Fruit fly (Drosophila melanogaster) whole organism, embryonic: ENCODE results near the gene CG17650.

Source experiments
- Antp ChIP-seq: fragments of 200-800 bp; sonication (Bioruptor generic); optimal IDR thresholded peaks from 3 replicates; lab custom pipeline; 2016; ENCODE audit warnings: missing biosample characterization, missing genetic modification characterization
- Asciz ChIP-seq: fragments of 200-800 bp; sonication (Bioruptor generic); optimal IDR thresholded peaks from 2 replicates; lab custom pipeline; 2017; ENCODE audit warnings: missing biosample characterization, mild to moderate bottlenecking, missing genetic modification characterization, missing genetic modification reagents
- B-H2 ChIP-seq: fragments of 200-800 bp; sonication (Bioruptor generic); optimal IDR thresholded peaks from 2 replicates; lab custom pipeline; 2018; ENCODE audit warnings: missing biosample characterization, mild to moderate bottlenecking, missing genetic modification characterization
- CG11456 ChIP-seq: fragments of 200-800 bp; sonication (Bioruptor generic); IDR thresholded peaks from 3 replicates; pipeline ENCODE4 v1.3.6; 2022; ENCODE audit warnings: missing biosample characterization, missing genetic modification characterization
- CG11696 ChIP-seq: fragments of 200-800 bp; sonication (Bioruptor generic); IDR thresholded peaks from 2 replicates; pipeline ENCODE4 v1.3.6; 2022; ENCODE audit warnings: missing biosample characterization, missing genetic modification characterization
- CG12236 ChIP-seq: fragments of 200-800 bp; sonication (Bioruptor generic); optimal IDR thresholded peaks from 2 replicates; lab custom pipeline; 2016; ENCODE audit warnings: missing biosample characterization, missing genetic modification characterization
- CG13424 ChIP-seq: fragments of 200-800 bp; sonication (Bioruptor generic); optimal IDR thresholded peaks from 2 replicates; lab custom pipeline; 2019; ENCODE audit warnings: missing biosample characterization, mild to moderate bottlenecking, missing genetic modification characterization, moderate library complexity
- CG15011 ChIP-seq: fragments of 200-800 bp; sonication (Bioruptor generic); optimal IDR thresholded peaks from 3 replicates; lab custom pipeline; 2018; ENCODE audit warnings: missing biosample characterization, mild to moderate bottlenecking, missing genetic modification characterization
- CG15073 ChIP-seq: fragments of 200-800 bp; sonication (Bioruptor generic); optimal IDR thresholded peaks from 2 replicates; lab custom pipeline; 2016; ENCODE audit warnings: missing biosample characterization, missing genetic modification characterization
- CG15269 ChIP-seq: fragments of 200-800 bp; sonication (Bioruptor generic); optimal IDR thresholded peaks from 2 replicates; lab custom pipeline; 2018; ENCODE audit warnings: missing biosample characterization, mild to moderate bottlenecking, missing genetic modification characterization, moderate library complexity
- CG1603 ChIP-seq: fragments of 200-800 bp; sonication (Bioruptor generic); optimal IDR thresholded peaks from 2 replicates; lab custom pipeline; 2019; ENCODE audit warnings: missing biosample characterization, mild to moderate bottlenecking, missing genetic modification characterization, moderate library complexity
- CG1647 ChIP-seq: fragments of 200-800 bp; sonication (Bioruptor generic); optimal IDR thresholded peaks from 3 replicates; lab custom pipeline; 2016; ENCODE audit warnings: missing biosample characterization, missing genetic modification characterization
- CG16815 ChIP-seq: fragments of 200-800 bp; sonication (Bioruptor generic); optimal IDR thresholded peaks from 3 replicates; lab custom pipeline; 2017; ENCODE audit warnings: missing biosample characterization, mild to moderate bottlenecking, missing genetic modification characterization
- CG30020 ChIP-seq: fragments of 200-800 bp; optimal IDR thresholded peaks from 2 replicates; lab custom pipeline; 2019; ENCODE audit warnings: missing biosample characterization, mild to moderate bottlenecking, missing genetic modification characterization, moderate library complexity
- CG30403 ChIP-seq: fragments of 200-800 bp; sonication (Bioruptor generic); optimal IDR thresholded peaks from 3 replicates; lab custom pipeline; 2016; ENCODE audit warnings: missing biosample characterization, missing genetic modification characterization
- CG30431 ChIP-seq: fragments of 200-800 bp; sonication (Bioruptor generic); optimal IDR thresholded peaks from 2 replicates; lab custom pipeline; 2017; ENCODE audit warnings: missing biosample characterization, missing genetic modification characterization
- CG31441 ChIP-seq: fragments of 200-800 bp; sonication (Bioruptor generic); IDR thresholded peaks from 2 replicates; pipeline ENCODE4 v1.3.6; 2022; ENCODE audit warnings: missing biosample characterization, missing genetic modification characterization
- CG43689 ChIP-seq: fragments of 200-800 bp; sonication (Bioruptor generic); IDR thresholded peaks from 2 replicates; pipeline ENCODE4 v1.3.6; 2022; ENCODE audit warnings: missing biosample characterization, missing genetic modification characterization
- CG9609 ChIP-seq: fragments of 200-800 bp; sonication (Bioruptor generic); optimal IDR thresholded peaks from 3 replicates; lab custom pipeline; 2016; ENCODE audit warnings: missing biosample characterization, missing genetic modification characterization
- Camta ChIP-seq: fragments of 200-800 bp; sonication (Bioruptor generic); optimal IDR thresholded peaks from 2 replicates; lab custom pipeline; 2016; ENCODE audit warnings: missing biosample characterization, missing genetic modification characterization
- CoRest ChIP-seq: fragments of 200-800 bp; sonication (Bioruptor generic); optimal IDR thresholded peaks from 3 replicates; lab custom pipeline; 2018; ENCODE audit warnings: missing biosample characterization, mild to moderate bottlenecking, missing genetic modification characterization, moderate library complexity
- H2.0 ChIP-seq: fragments of 200-800 bp; sonication (Bioruptor generic); IDR thresholded peaks from 2 replicates; pipeline ENCODE4 v1.3.6; 2022; ENCODE audit warnings: missing biosample characterization, missing genetic modification characterization
- Hand ChIP-seq: fragments of 200-800 bp; sonication (Bioruptor generic); optimal IDR thresholded peaks from 2 replicates; lab custom pipeline; 2017; ENCODE audit warnings: mild to moderate bottlenecking, missing biosample characterization, missing genetic modification reagents, missing genetic modification characterization
- Hsf ChIP-seq: fragments of 200-800 bp; sonication (Bioruptor generic); optimal IDR thresholded peaks from 3 replicates; lab custom pipeline; 2016; ENCODE audit warnings: missing biosample characterization, missing genetic modification characterization
- Meics ChIP-seq: fragments of 200-800 bp; sonication (Bioruptor generic); optimal IDR thresholded peaks from 2 replicates; lab custom pipeline; 2017; ENCODE audit warnings: missing biosample characterization, mild to moderate bottlenecking, missing genetic modification characterization
- Myb ChIP-seq: fragments of 200-800 bp; sonication (Bioruptor generic); optimal IDR thresholded peaks from 2 replicates; lab custom pipeline; 2016; ENCODE audit warnings: missing biosample characterization, missing genetic modification characterization
- PHDP ChIP-seq: fragments of 200-800 bp; sonication (Bioruptor generic); optimal IDR thresholded peaks from 3 replicates; lab custom pipeline; 2018; ENCODE audit warnings: missing biosample characterization, mild to moderate bottlenecking, missing genetic modification characterization, moderate library complexity
- Pdp1 ChIP-seq, 2 experiments: fragments of 200-800 bp; sonication (Bioruptor generic); optimal IDR thresholded peaks; 3 replicates each; lab custom pipeline; 2016; ENCODE audit warnings: missing biosample characterization in 2 of 2, missing genetic modification characterization in 2 of 2, mild to moderate bottlenecking in 1 of 2, moderate library complexity in 1 of 2
- Ptx1 ChIP-seq: fragments of 200-800 bp; sonication (Bioruptor generic); IDR thresholded peaks from 2 replicates; pipeline ENCODE4 v1.3.6; 2022; ENCODE audit warnings: missing biosample characterization, missing genetic modification characterization
- Tbp ChIP-seq: fragments of >200 bp; optimal IDR thresholded peaks from 2 replicates; lab custom pipeline; 2018; ENCODE audit warnings: missing biosample characterization, missing genetic modification characterization
- Xbp1 ChIP-seq: fragments of 200-800 bp; sonication (Bioruptor generic); optimal IDR thresholded peaks from 3 replicates; lab custom pipeline; 2016; ENCODE audit warnings: missing biosample characterization, mild to moderate bottlenecking, missing genetic modification characterization
- al ChIP-seq: fragments of 200-800 bp; sonication (Bioruptor generic); IDR thresholded peaks from 2 replicates; pipeline ENCODE4 v1.3.6; 2022; ENCODE audit warnings: missing biosample characterization, missing genetic modification characterization
- bab2 ChIP-seq: fragments of 200-800 bp; sonication (Bioruptor generic); optimal IDR thresholded peaks from 2 replicates; lab custom pipeline; 2016; ENCODE audit warnings: missing biosample characterization, missing genetic modification characterization
- chif ChIP-seq, 2 experiments: fragments of 200-800 bp; sonication (Bioruptor generic); optimal IDR thresholded peaks; 3 replicates each; lab custom pipeline; 2016; ENCODE audit warnings: missing biosample characterization in 2 of 2, missing genetic modification characterization in 2 of 2
- chm ChIP-seq: fragments of 200-800 bp; sonication (Bioruptor generic); IDR thresholded peaks from 2 replicates; pipeline ENCODE4 v1.3.6; 2022; ENCODE audit warnings: missing biosample characterization, missing genetic modification characterization
- croc ChIP-seq: fragments of 200-800 bp; sonication (Bioruptor generic); conservative IDR thresholded peaks from 3 replicates; pipeline ENCODE4 v1.3.6; 2022; ENCODE audit warnings: missing biosample characterization, missing genetic modification characterization
- dati ChIP-seq: fragments of 200-800 bp; sonication (Bioruptor generic); IDR thresholded peaks from 2 replicates; pipeline ENCODE4 v1.3.6; 2022; ENCODE audit warnings: missing biosample characterization, missing genetic modification characterization
- dysf ChIP-seq: fragments of 200-800 bp; sonication (Bioruptor generic); IDR thresholded peaks from 3 replicates; pipeline ENCODE4 v1.3.6; 2022; ENCODE audit warnings: missing biosample characterization, missing genetic modification characterization
- fd102C ChIP-seq: fragments of 200-800 bp; sonication (Bioruptor generic); optimal IDR thresholded peaks from 2 replicates; lab custom pipeline; 2018; ENCODE audit warnings: missing biosample characterization, mild to moderate bottlenecking, missing genetic modification characterization, moderate library complexity
- gce ChIP-seq: fragments of 200-800 bp; sonication (Bioruptor generic); IDR thresholded peaks from 3 replicates; pipeline ENCODE4 v1.3.6; 2022; ENCODE audit warnings: missing biosample characterization, missing genetic modification characterization
- grau ChIP-seq: fragments of 200-800 bp; optimal IDR thresholded peaks from 3 replicates; lab custom pipeline; 2019; ENCODE audit warnings: missing biosample characterization, mild to moderate bottlenecking, missing genetic modification characterization, moderate library complexity
- ind ChIP-seq: fragments of 200-800 bp; sonication (Bioruptor generic); optimal IDR thresholded peaks from 3 replicates; lab custom pipeline; 2016; ENCODE audit warnings: missing biosample characterization, missing genetic modification characterization
- klu ChIP-seq: fragments of 200-800 bp; sonication (Bioruptor generic); IDR thresholded peaks from 2 replicates; pipeline ENCODE4 v1.3.6; 2022; ENCODE audit warnings: missing biosample characterization, missing genetic modification characterization
- lab ChIP-seq: fragments of 200-800 bp; sonication (Bioruptor generic); optimal IDR thresholded peaks from 3 replicates; lab custom pipeline; 2017; ENCODE audit warnings: missing biosample characterization, missing genetic modification characterization, mild to moderate bottlenecking, moderate library complexity, missing genetic modification reagents
- sens ChIP-seq: fragments of 200-800 bp; sonication (Bioruptor generic); peaks from one replicate; lab custom pipeline; 2016; ENCODE audit warnings: missing biosample characterization, missing genetic modification characterization
- sens-2 ChIP-seq: fragments of 200-800 bp; sonication (Bioruptor generic); IDR thresholded peaks from 2 replicates; pipeline ENCODE4 v1.3.6; 2022; ENCODE audit warnings: missing biosample characterization, missing genetic modification characterization
- sob ChIP-seq: fragments of 200-800 bp; sonication (Bioruptor generic); IDR thresholded peaks from 2 replicates; pipeline ENCODE4 v1.3.6; 2022; ENCODE audit warnings: missing biosample characterization, missing genetic modification characterization
- sug ChIP-seq: fragments of 200-800 bp; optimal IDR thresholded peaks from 2 replicates; lab custom pipeline; 2019; ENCODE audit warnings: missing biosample characterization, mild to moderate bottlenecking, missing genetic modification characterization, moderate library complexity
- tin ChIP-seq: fragments of 200-800 bp; sonication (Bioruptor generic); optimal IDR thresholded peaks from 3 replicates; lab custom pipeline; 2016; ENCODE audit warnings: missing biosample characterization, missing genetic modification characterization
- trem ChIP-seq: fragments of 200-800 bp; optimal IDR thresholded peaks from 3 replicates; lab custom pipeline; 2019; ENCODE audit warnings: missing biosample characterization, mild to moderate bottlenecking, missing genetic modification characterization, moderate library complexity
- wor ChIP-seq: fragments of 200-800 bp; sonication (Bioruptor generic); IDR thresholded peaks from 2 replicates; pipeline ENCODE4 v1.3.6; 2022; ENCODE audit warnings: missing biosample characterization, missing genetic modification characterization

Gene CG17650

dm6 chr2L:1729607-1730011, 29.3 kb downstream of the CG17650 start, which contains the start of the genes Eno and CG31937 (continued):
- TF ChIP-seq Meics (GFP tag; lab: Kevin White, UChicago): peak; percentile 61
- peak; percentile 69 for TF ChIP-seq B-H2
- no peak for TF ChIP-seq CG15073 (GFP tag; lab: Kevin White, UChicago)
- no peak for TF ChIP-seq Camta (GFP tag; lab: Kevin White, UChicago)
- no peak for TF ChIP-seq Tbp
- no peak for TF ChIP-seq dati (GFP tag; lab: Robert Waterston, UW)
- 0 out of 3 replicates have a peak, but pooled peaks have one; percentile 21 for TF ChIP-seq croc (GFP tag; lab: Robert Waterston, UW)
- peak; percentile 93 for TF ChIP-seq sens (GFP tag; lab: Kevin White, UChicago)
- peak; percentile 59 for TF ChIP-seq Ptx1 (GFP tag; lab: Robert Waterston, UW)
- no peak for TF ChIP-seq CG11456
- TF ChIP-seq CoRest (tag; lab: Kevin White, UChicago): peak; percentile 38
- TF ChIP-seq tin (GFP tag; lab: Kevin White, UChicago): peak; percentile 17
- TF ChIP-seq chm: 0 out of 2 replicates have a peak, but pooled peaks have one; percentile 26
- TF ChIP-seq al: peak; percentile 72
- TF ChIP-seq CG31441 (GFP tag; lab: Robert Waterston, UW): peak; percentile 50; the same call in 1 of the 2 replicates
- peak; percentile 39; the same call in 1 of the 2 replicates for TF ChIP-seq sens-2
- peak; percentile 54 for TF ChIP-seq ind (GFP tag; lab: Kevin White, UChicago)
- peak; percentile 60 for TF ChIP-seq PHDP (tag; lab: Kevin White, UChicago)
- peak; percentile 62 for TF ChIP-seq grau
- TF ChIP-seq CG16815 (GFP tag; lab: Kevin White, UChicago): peak; percentile 37
- TF ChIP-seq CG30431 (GFP tag; lab: Kevin White, UChicago): no peak
- peak; percentile 76 for TF ChIP-seq sob (GFP tag; lab: Robert Waterston, UW)
- TF ChIP-seq Xbp1 (GFP tag; lab: Kevin White, UChicago): peak; percentile 45
- TF ChIP-seq CG1647 (GFP tag; lab: Kevin White, UChicago): peak; percentile 14
- TF ChIP-seq CG1603: peak; percentile 42
- no peak for TF ChIP-seq CG15011
- TF ChIP-seq CG12236: peak; percentile 12
- peak; percentile 22 to 98 for TF ChIP-seq Pdp1 (GFP tag; optimal IDR thresholded peaks at IDR 0.05; lab: Kevin White, UChicago)
- TF ChIP-seq CG43689 (GFP tag; lab: Robert Waterston, UW): no peak
- TF ChIP-seq chif (GFP tag; optimal IDR thresholded peaks at IDR 0.05; lab: Kevin White, UChicago): peak; percentile 33 to 45
- TF ChIP-seq CG9609 (GFP tag; lab: Kevin White, UChicago): peak; percentile 49
- peak; percentile 53 for TF ChIP-seq lab (GFP tag; lab: Kevin White, UChicago)
- peak; percentile 26 for TF ChIP-seq Antp (GFP tag; lab: Kevin White, UChicago)
- peak; percentile 71 for TF ChIP-seq Hsf (GFP tag; lab: Kevin White, UChicago)
- TF ChIP-seq klu (GFP tag; lab: Robert Waterston, UW): peak; percentile 26; the same call in 1 of the 2 replicates
- peak; percentile 69 for TF ChIP-seq CG15269 (tag; lab: Kevin White, UChicago)
- no peak for TF ChIP-seq CG30020
- no peak for TF ChIP-seq Hand
- TF ChIP-seq CG11696 (GFP tag; lab: Robert Waterston, UW): no peak
- TF ChIP-seq sug (tag; lab: Kevin White, UChicago): peak; percentile 68
- TF ChIP-seq bab2: peak; percentile 10
- no peak for TF ChIP-seq fd102C (GFP tag; lab: Kevin White, UChicago)
- TF ChIP-seq CG30403 (GFP tag; lab: Kevin White, UChicago): peak; percentile 63
- TF ChIP-seq trem (tag; lab: Kevin White, UChicago): no peak
- TF ChIP-seq Myb (GFP tag; lab: Kevin White, UChicago): peak; percentile 8
- peak; percentile 50 for TF ChIP-seq CG13424 (tag; lab: Kevin White, UChicago)
- no peak for TF ChIP-seq gce (GFP tag; lab: Robert Waterston, UW)
- peak; percentile 16; the same call in 1 of the 2 replicates for TF ChIP-seq H2.0 (GFP tag; lab: Robert Waterston, UW)
- 0 out of 2 replicates have a peak, but pooled peaks have one; percentile 14 for TF ChIP-seq wor (GFP tag; lab: Robert Waterston, UW)
- TF ChIP-seq Asciz (GFP tag; lab: Kevin White, UChicago): peak; percentile 25
- TF ChIP-seq dysf (GFP tag; lab: Robert Waterston, UW): peak; percentile 72; the same call in 1 of the 3 replicates
